Worm (Caenorhabditis elegans): ENCODE results near the gene EGAP2.2.

The EGAP2.2 gene

DNA sequence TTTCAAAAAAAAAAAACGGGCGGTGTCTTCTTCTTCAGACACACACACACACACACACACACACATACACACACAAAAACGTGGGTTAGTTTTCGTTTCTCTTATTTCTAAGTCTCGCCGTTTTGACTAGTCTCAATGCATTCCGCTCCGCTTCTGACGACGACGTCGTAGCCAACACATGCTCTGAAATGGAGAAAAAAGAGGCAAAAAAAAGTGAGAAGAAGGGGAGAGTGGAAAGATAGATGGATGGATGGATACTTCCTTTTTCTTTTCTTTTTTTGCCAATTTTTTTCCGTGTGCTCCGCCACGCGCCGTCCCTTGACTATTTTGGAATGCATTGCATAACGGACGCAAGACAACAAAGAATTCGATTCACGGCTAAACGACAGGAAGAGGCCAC lies 47.0 kb downstream of the EGAP2.2 start:
- TF ChIP-seq fkh-10 (GFP tag; optimal IDR thresholded peaks at IDR 0.05) (peak; percentile 57), unc-39 (tag; optimal IDR thresholded peaks at IDR 0.05) (no peak), elt-1 (tag; optimal IDR thresholded peaks at IDR 0.05) (no peak), nfya-1 (tag; optimal IDR thresholded peaks at IDR 0.05; ENCODE audit: insufficient read depth) (peak; percentile 57), pha-4 (tag; optimal IDR thresholded peaks at IDR 0.05) (no peak), elt-2 (tag; optimal IDR thresholded peaks at IDR 0.05) (no peak), nhr-76 (tag; optimal IDR thresholded peaks at IDR 0.05) (no peak), eor-1 (tag; optimal IDR thresholded peaks at IDR 0.05) (no peak), ZK546.5 (tag; optimal IDR thresholded peaks at IDR 0.05) (no peak), hmg-11 (tag; optimal IDR thresholded peaks at IDR 0.05) (peak; percentile 30), lsy-12 (tag; optimal IDR thresholded peaks at IDR 0.05) (no peak), lin-39 (tag; optimal IDR thresholded peaks at IDR 0.05) (peak; percentile 63), jun-1 (tag; optimal IDR thresholded peaks at IDR 0.05) (no peak), pqm-1 (tag; optimal IDR thresholded peaks at IDR 0.05) (no peak), aly-2 (tag; optimal IDR thresholded peaks at IDR 0.05) (no peak), ceh-9 (tag; optimal IDR thresholded peaks at IDR 0.05) (no peak), ceh-28 (tag; optimal IDR thresholded peaks at IDR 0.05) (no peak)

DNA sequence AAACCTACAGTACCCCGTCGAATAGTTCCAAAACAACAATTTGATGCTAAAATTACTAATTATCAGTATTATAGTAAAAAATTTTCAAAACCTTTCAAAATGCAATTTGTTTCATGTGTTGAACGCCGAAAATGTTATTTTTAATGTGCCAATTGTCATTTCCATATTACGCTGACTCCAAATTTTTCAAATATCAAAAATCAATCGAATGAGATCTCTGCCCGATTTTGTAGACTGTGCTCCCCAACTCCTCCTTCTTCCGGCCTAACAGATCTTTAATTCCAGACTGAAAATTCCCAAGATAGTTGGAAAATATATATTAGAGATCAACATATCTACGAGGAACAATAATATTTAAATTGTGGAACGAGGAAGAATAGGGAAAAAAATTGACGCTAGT lies 48.1 kb downstream of the EGAP2.2 start:
- TF ChIP-seq lin-15B (tag; optimal IDR thresholded peaks at IDR 0.05) (no peak), daf-12 (tag; optimal IDR thresholded peaks at IDR 0.05) (no peak), elt-2 (tag; optimal IDR thresholded peaks at IDR 0.05) (peak; percentile 53), elt-1 (tag; optimal IDR thresholded peaks at IDR 0.05) (no peak), egl-5 (tag; optimal IDR thresholded peaks at IDR 0.05) (no peak), nfya-1 (tag; optimal IDR thresholded peaks at IDR 0.05; ENCODE audit: insufficient read depth) (no peak), unc-62 (GFP tag; optimal IDR thresholded peaks at IDR 0.05) (no peak), pqm-1 (tag; optimal IDR thresholded peaks at IDR 0.05) (peak; percentile 28), nhr-12 (tag; optimal IDR thresholded peaks at IDR 0.05) (no peak), nhr-25 (tag; optimal IDR thresholded peaks at IDR 0.05) (no peak), ama-1 (optimal IDR thresholded peaks at IDR 0.05) (peak; percentile 80), aly-2 (tag; optimal IDR thresholded peaks at IDR 0.05) (no peak), unc-39 (tag; optimal IDR thresholded peaks at IDR 0.05) (no peak)
